Worm (Caenorhabditis elegans) whole organism, L4 larva: ENCODE measurements around the gene lst-6.
"Not testable (repeated sequence)": the region's sequence is repeated elsewhere in the genome, so short reads cannot be mapped to it uniquely, and the experiment has no call there.

Experiments used
- D1046.2 ChIP-seq: fragments of 200-800 bp; sonication (Bioruptor generic); IDR thresholded peaks from 2 replicates; pipeline ENCODE4 v1.3.6; 2022; ENCODE audit warnings: missing genetic modification characterization, missing compliant biosample characterization
- F26F4.8 ChIP-seq: fragments of 200-800 bp; sonication (Bioruptor generic); conservative IDR thresholded peaks from 2 replicates; pipeline ENCODE4 v1.3.6; 2022; ENCODE audit warnings: missing genetic modification characterization, missing compliant biosample characterization
- F44E2.7 ChIP-seq: fragments of 200-800 bp; sonication (Bioruptor generic); IDR thresholded peaks from 2 replicates; pipeline ENCODE4 v2.1.2; 2022; ENCODE audit warnings: missing genetic modification characterization, missing compliant biosample characterization
- F49E8.2 ChIP-seq: sonication (generic microtip); optimal IDR thresholded peaks from 2 replicates; lab custom pipeline; 2016; ENCODE audit warnings: missing compliant biosample characterization, mild to moderate bottlenecking, missing genetic modification characterization, borderline replicate concordance
- T20F7.1 ChIP-seq: fragments of 200-800 bp; sonication (Bioruptor generic); optimal IDR thresholded peaks from 2 replicates; lab custom pipeline; 2018; ENCODE audit warnings: mild to moderate bottlenecking, missing genetic modification characterization, missing compliant biosample characterization
- Y105C5A.15 ChIP-seq: fragments of 200-800 bp; sonication (Bioruptor generic); IDR thresholded peaks from 2 replicates; pipeline ENCODE4 v1.3.6; 2022; ENCODE audit warnings: missing genetic modification characterization, missing compliant biosample characterization
- Y48G9A.11 ChIP-seq: fragments of 200-800 bp; sonication (Bioruptor generic); IDR thresholded peaks from 2 replicates; pipeline ENCODE4 v1.3.6; 2022; ENCODE audit warnings: missing genetic modification reagents, missing genetic modification characterization, missing compliant biosample characterization
- arid-1 ChIP-seq: fragments of 200-800 bp; sonication (Bioruptor generic); conservative IDR thresholded peaks from 2 replicates; pipeline ENCODE4 v1.3.6; 2022; ENCODE audit warnings: missing genetic modification reagents, missing genetic modification characterization, missing compliant biosample characterization
- attf-4 ChIP-seq: sonication (generic microtip); optimal IDR thresholded peaks from 3 replicates; lab custom pipeline; 2017; ENCODE audit warnings: missing biosample characterization, missing genetic modification characterization
- ceh-20 ChIP-seq: fragments of 200-800 bp; sonication (Bioruptor generic); IDR thresholded peaks from 2 replicates; pipeline ENCODE4 v1.3.6; 2022; ENCODE audit warnings: missing genetic modification reagents, missing genetic modification characterization, missing compliant biosample characterization
- ceh-32 ChIP-seq: sonication (generic microtip); optimal IDR thresholded peaks from 2 replicates; lab custom pipeline; 2016; ENCODE audit warnings: mild to moderate bottlenecking, missing genetic modification characterization, missing compliant biosample characterization; ENCODE audit not compliant: poor library complexity
- ceh-44 ChIP-seq: fragments of 200-800 bp; sonication (Bioruptor generic); IDR thresholded peaks from 2 replicates; pipeline ENCODE4 v1.3.6; 2022; ENCODE audit warnings: missing genetic modification reagents, missing genetic modification characterization, missing compliant biosample characterization
- ces-1 ChIP-seq: fragments of 150-350 bp; sonication (generic microtip); optimal IDR thresholded peaks from 4 replicates; lab custom pipeline; 2014; ENCODE audit warnings: missing biosample characterization, missing genetic modification reagents, missing genetic modification characterization
- ctbp-1 ChIP-seq: fragments of 200-800 bp; sonication (Bioruptor generic); IDR thresholded peaks from 2 replicates; pipeline ENCODE4 v1.3.6; 2022; ENCODE audit warnings: missing genetic modification reagents, missing genetic modification characterization, missing compliant biosample characterization
- daf-16 ChIP-seq, 3 experiments: sonication (generic microtip); optimal IDR thresholded peaks; 2 replicates each; lab custom pipeline; 2016 to 2017; ENCODE audit warnings: missing genetic modification characterization in 3 of 3, missing genetic modification reagents in 3 of 3, mild to moderate bottlenecking in 2 of 3, missing compliant biosample characterization in 2 of 3, missing biosample characterization in 1 of 3, moderate library complexity in 1 of 3
- daf-19 ChIP-seq: fragments of 200-800 bp; sonication (Bioruptor generic); conservative IDR thresholded peaks from 2 replicates; pipeline ENCODE4 v1.3.6; 2022; ENCODE audit warnings: missing genetic modification characterization, missing compliant biosample characterization
- dmd-6 ChIP-seq: fragments of 200-800 bp; sonication (Bioruptor generic); IDR thresholded peaks from 2 replicates; pipeline ENCODE4 v1.3.6; 2022; ENCODE audit warnings: missing genetic modification reagents, missing genetic modification characterization, missing compliant biosample characterization
- dmd-8 ChIP-seq: fragments of 200-800 bp; sonication (Bioruptor generic); IDR thresholded peaks from 2 replicates; pipeline ENCODE4 v1.3.6; 2022; ENCODE audit warnings: missing genetic modification characterization, missing compliant biosample characterization
- dmd-9 ChIP-seq: fragments of 200-800 bp; sonication (Bioruptor generic); IDR thresholded peaks from 2 replicates; pipeline ENCODE4 v1.3.6; 2022; ENCODE audit warnings: missing genetic modification reagents, missing genetic modification characterization, missing compliant biosample characterization
- hif-1 ChIP-seq, 2 experiments: sonication (generic microtip); optimal IDR thresholded peaks; 2 replicates each; lab custom pipeline; 2016 to 2017; ENCODE audit warnings: missing compliant biosample characterization in 2 of 2, missing genetic modification characterization in 2 of 2, missing genetic modification reagents in 2 of 2, missing genotype in 2 of 2, mild to moderate bottlenecking in 1 of 2
- hlh-11 ChIP-seq: fragments of 200-800 bp; sonication (Bioruptor generic); optimal IDR thresholded peaks from 2 replicates; lab custom pipeline; 2018; ENCODE audit warnings: mild to moderate bottlenecking, missing genetic modification characterization, missing compliant biosample characterization
- hlh-30 ChIP-seq: sonication (generic microtip); optimal IDR thresholded peaks from 2 replicates; lab custom pipeline; 2017; ENCODE audit warnings: antibody characterized with exemption, mild to moderate bottlenecking, missing genetic modification characterization, missing compliant biosample characterization; ENCODE audit not compliant: insufficient read depth
- lim-7 ChIP-seq: fragments of 200-800 bp; sonication (Bioruptor generic); IDR thresholded peaks from 2 replicates; pipeline ENCODE4 v1.3.6; 2022; ENCODE audit warnings: missing genetic modification characterization, missing compliant biosample characterization
- lin-1 ChIP-seq: fragments of 200-800 bp; sonication (Bioruptor generic); IDR thresholded peaks from 2 replicates; pipeline ENCODE4 v1.3.6; 2022; ENCODE audit warnings: missing genetic modification reagents, missing genetic modification characterization, missing compliant biosample characterization
- lin-13 ChIP-seq: fragments of 150-350 bp; optimal IDR thresholded peaks from 2 replicates; lab custom pipeline; 2014; ENCODE audit warnings: missing biosample characterization, missing genetic modification reagents, missing genetic modification characterization
- lin-38 ChIP-seq: fragments of 200-800 bp; sonication (Bioruptor generic); IDR thresholded peaks from 2 replicates; pipeline ENCODE4 v1.3.6; 2022; ENCODE audit warnings: missing genetic modification reagents, missing genetic modification characterization, missing compliant biosample characterization
- lsy-2 ChIP-seq, 2 experiments: fragments of 150-350 bp in 1 of 2; sonication (generic microtip) in 1 of 2; optimal IDR thresholded peaks; 2 replicates each; lab custom pipeline; 2014 to 2017; ENCODE audit warnings: missing biosample characterization in 2 of 2, missing genetic modification characterization in 2 of 2
- madf-5 ChIP-seq, 2 experiments: fragments of 200-800 bp; sonication (Bioruptor generic); IDR thresholded peaks; 2 replicates each; pipeline ENCODE4 v1.3.6; 2022; ENCODE audit warnings: missing compliant biosample characterization in 2 of 2, missing genetic modification characterization in 2 of 2
- mdt-29 ChIP-seq: fragments of 200-800 bp; sonication (Bioruptor generic); IDR thresholded peaks from 2 replicates; pipeline ENCODE4 v1.3.6; 2022; ENCODE audit warnings: missing genetic modification reagents, missing genetic modification characterization, missing compliant biosample characterization
- mep-1 ChIP-seq: fragments of 150-350 bp; sonication (generic microtip); optimal IDR thresholded peaks from 3 replicates; lab custom pipeline; 2014; ENCODE audit warnings: missing biosample characterization, missing genetic modification characterization
- mes-2 ChIP-seq: sonication (generic microtip); optimal IDR thresholded peaks from 2 replicates; lab custom pipeline; 2016; ENCODE audit warnings: missing genotype, mild to moderate bottlenecking, missing genetic modification characterization, missing compliant biosample characterization; ENCODE audit not compliant: poor library complexity, severe bottlenecking
- nhr-102 ChIP-seq: sonication (generic microtip); optimal IDR thresholded peaks from 2 replicates; lab custom pipeline; 2016; ENCODE audit warnings: mild to moderate bottlenecking, missing genetic modification characterization, moderate library complexity, missing compliant biosample characterization
- nhr-111 ChIP-seq: fragments of 200-800 bp; sonication (Bioruptor generic); optimal IDR thresholded peaks from 2 replicates; lab custom pipeline; 2018; ENCODE audit warnings: mild to moderate bottlenecking, missing genetic modification characterization, missing compliant biosample characterization
- nhr-42 ChIP-seq: fragments of 200-800 bp; sonication (Bioruptor generic); IDR thresholded peaks from 2 replicates; pipeline ENCODE4 v1.3.6; 2022; ENCODE audit warnings: missing genetic modification characterization, missing compliant biosample characterization
- nhr-48 ChIP-seq: sonication (generic microtip); optimal IDR thresholded peaks from 2 replicates; lab custom pipeline; 2016; ENCODE audit warnings: mild to moderate bottlenecking, missing genetic modification characterization, missing compliant biosample characterization
- pha-4 ChIP-seq, 2 experiments: fragments of 150-350 bp in 1 of 2; fragments of 200-800 bp in 1 of 2; sonication (Bioruptor generic) in 1 of 2; IDR thresholded peaks in 1 of 2; optimal IDR thresholded peaks in 1 of 2; 2 replicates each; pipeline versions ENCODE4 v1.3.6 to Lab custom; 2014 to 2022; ENCODE audit warnings: missing genetic modification characterization in 2 of 2, missing genetic modification reagents in 2 of 2, missing biosample characterization in 1 of 2, missing compliant biosample characterization in 1 of 2
- saeg-2 ChIP-seq: fragments of 200-800 bp; sonication (Bioruptor generic); IDR thresholded peaks from 2 replicates; pipeline ENCODE4 v1.3.6; 2022; ENCODE audit warnings: missing genetic modification reagents, missing genetic modification characterization, missing compliant biosample characterization
- snpc-1.2 ChIP-seq: fragments of 200-800 bp; sonication (Bioruptor generic); IDR thresholded peaks from 2 replicates; pipeline ENCODE4 v1.3.6; 2022; ENCODE audit warnings: missing genetic modification reagents, missing genetic modification characterization, missing compliant biosample characterization
- spr-1 ChIP-seq: sonication (generic microtip); optimal IDR thresholded peaks from 2 replicates; lab custom pipeline; 2016; ENCODE audit warnings: mild to moderate bottlenecking, missing genetic modification characterization, missing compliant biosample characterization
- tra-1 ChIP-seq: fragments of 200-800 bp; sonication (Bioruptor generic); IDR thresholded peaks from 2 replicates; pipeline ENCODE4 v1.3.6; 2022; ENCODE audit warnings: missing genetic modification reagents, missing genetic modification characterization, missing compliant biosample characterization
- unc-130 ChIP-seq: sonication (generic microtip); optimal IDR thresholded peaks from 2 replicates; lab custom pipeline; 2016; ENCODE audit warnings: missing genetic modification reagents, missing genetic modification characterization, missing compliant biosample characterization
- unc-62 ChIP-seq, 3 experiments: fragments of 150-350 bp in 1 of 3; sonication (generic microtip); optimal IDR thresholded peaks in 2 of 3; peaks in 1 of 3; 1 replicate in 1 of 3; 2 replicates in 2 of 3; lab custom pipeline; 2014 to 2017; ENCODE audit warnings: missing biosample characterization in 3 of 3, missing genetic modification characterization in 3 of 3, missing genetic modification reagents in 3 of 3, missing genotype in 1 of 3
- vab-7 ChIP-seq: fragments of 200-800 bp; sonication (Bioruptor generic); IDR thresholded peaks from 2 replicates; pipeline ENCODE4 v1.3.6; 2022; ENCODE audit warnings: missing genetic modification reagents, missing genetic modification characterization, missing compliant biosample characterization
- zip-2 ChIP-seq: fragments of 150-350 bp; optimal IDR thresholded peaks from 2 replicates; lab custom pipeline; 2014; ENCODE audit warnings: missing biosample characterization, missing genetic modification characterization
- ztf-7 ChIP-seq: fragments of 150-350 bp; optimal IDR thresholded peaks from 2 replicates; lab custom pipeline; 2014; ENCODE audit warnings: missing biosample characterization, missing genetic modification characterization

Gene lst-6

DNA sequence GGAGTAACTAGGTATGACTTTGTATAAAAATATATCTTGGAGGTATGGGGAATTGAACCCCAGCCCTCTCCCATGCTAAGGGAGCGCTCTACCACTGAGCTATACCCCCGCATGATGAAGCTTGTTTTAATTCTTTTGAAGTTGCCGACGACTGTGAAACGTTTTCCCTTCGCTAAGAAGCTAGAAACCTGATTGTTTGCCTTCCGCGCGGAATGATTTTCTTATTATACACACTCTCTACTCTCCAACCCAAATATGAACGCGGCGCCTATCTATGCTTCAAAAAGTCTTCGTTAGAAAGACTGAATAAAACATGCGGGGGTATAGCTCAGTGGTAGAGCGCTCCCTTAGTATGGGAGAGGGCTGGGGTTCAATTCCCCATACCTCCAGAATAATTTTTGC lies 19.4 kb downstream of the lst-6 start (continued):
- TF ChIP-seq D1046.2 (0 out of 2 replicates have a peak, but pooled peaks have one; percentile 7), nhr-102 (tag; lab: Kevin White, UChicago) (peak; percentile 47), ceh-32 (peak; percentile 24), dmd-9 (0 out of 2 replicates have a peak, but pooled peaks have one; percentile 60), dmd-8 (no peak; the same call in 1 of the 2 replicates), zip-2 (tag; lab: Kevin White, UChicago) (no peak), ctbp-1 (GFP tag; lab: Robert Waterston, UW) (peak; percentile 49; the same call in 1 of the 2 replicates), F49E8.2 (peak; percentile 20), nhr-42 (GFP tag; lab: Robert Waterston, UW) (peak; percentile 54; the same call in 1 of the 2 replicates), ztf-7 (tag; lab: Kevin White, UChicago) (no peak), Y48G9A.11 (GFP tag; lab: Robert Waterston, UW) (0 out of 2 replicates have a peak, but pooled peaks have one; percentile 24), ces-1 (no peak), madf-5 (GFP tag; IDR thresholded peaks at IDR 0.05; lab: Robert Waterston, UW) (0 out of 4 replicates have a peak, but pooled peaks of 1 of the 2 experiments have one; percentile 82), F44E2.7 (GFP tag; lab: Robert Waterston, UW) (0 out of 2 replicates have a peak, but pooled peaks have one; percentile 49), lsy-2 (tag; optimal IDR thresholded peaks at IDR 0.05; lab: Kevin White, UChicago) (peak in 1 of 2 experiments; percentile 25), daf-19 (peak; percentile 64; the same call in 1 of the 2 replicates), arid-1 (GFP tag; lab: Robert Waterston, UW) (peak; percentile 41; the same call in 1 of the 2 replicates), T20F7.1 (GFP tag; lab: Kevin White, UChicago) (peak; percentile 43), ceh-20 (GFP tag; lab: Robert Waterston, UW) (0 out of 2 replicates have a peak, but pooled peaks have one; percentile 24), attf-4 (tag; lab: Kevin White, UChicago) (no peak), hlh-30 (tag; lab: Kevin White, UChicago) (peak; percentile 30), lin-1 (0 out of 2 replicates have a peak, but pooled peaks have one; percentile 31), mep-1 (tag; lab: Kevin White, UChicago) (peak; percentile 50), unc-62 (GFP tag; optimal IDR thresholded peaks at IDR 0.05 in 1 of 2; lab: Kevin White, UChicago) (peak in 1 of 2 experiments; percentile 21), unc-62 (tag; optimal IDR thresholded peaks at IDR 0.05; lab: Kevin White, UChicago) (no peak), daf-16 (GFP tag; optimal IDR thresholded peaks at IDR 0.05; lab: Kevin White, UChicago) (peak; percentile 26 to 64), daf-16 (tag; optimal IDR thresholded peaks at IDR 0.05; lab: Kevin White, UChicago) (no peak), nhr-48 (tag; lab: Kevin White, UChicago) (peak; percentile 58), mes-2 (peak; percentile 25), lin-13 (peak; percentile 51)

DNA sequence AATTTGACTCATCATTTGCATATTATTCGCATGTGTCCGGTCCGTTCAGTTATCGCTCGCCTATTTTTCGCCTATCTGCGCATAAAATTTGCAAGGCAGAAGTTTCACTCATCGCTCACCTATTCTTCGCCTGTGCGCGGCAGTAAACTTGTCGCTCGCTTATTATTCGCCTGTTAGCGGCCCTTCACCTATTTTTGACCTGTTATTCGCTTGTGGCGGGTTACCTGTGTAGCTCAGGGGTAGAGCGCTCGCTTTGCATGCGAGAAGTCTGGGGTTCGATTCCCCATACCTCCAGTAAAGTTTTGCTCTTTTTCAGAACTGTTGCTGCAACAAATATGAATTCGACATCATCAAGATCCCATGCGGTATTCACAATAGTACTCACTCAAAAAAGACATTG lies 20.9 kb downstream of the lst-6 start:
- TF ChIP-seq tra-1 (GFP tag; lab: Robert Waterston, UW): peak; percentile 89
- peak; percentile 98 for TF ChIP-seq lim-7 (GFP tag; lab: Robert Waterston, UW)
- TF ChIP-seq madf-5 (GFP tag; IDR thresholded peaks at IDR 0.05; lab: Robert Waterston, UW): peak; percentile 92 to 96; a peak in 3 of 4 replicates
- TF ChIP-seq lin-38: peak; percentile 81
- peak; percentile 91 for TF ChIP-seq Y105C5A.15 (GFP tag; lab: Robert Waterston, UW)
- TF ChIP-seq ctbp-1 (GFP tag; lab: Robert Waterston, UW): peak; percentile 88
- TF ChIP-seq snpc-1.2 (GFP tag; lab: Robert Waterston, UW): peak; percentile 72; the same call in 1 of the 2 replicates
- peak; percentile 89 for TF ChIP-seq Y48G9A.11 (GFP tag; lab: Robert Waterston, UW)
- peak; percentile 89 for TF ChIP-seq lin-1
- peak in 1 of 2 experiments; percentile 14 for TF ChIP-seq hif-1 (tag; optimal IDR thresholded peaks at IDR 0.05; lab: Kevin White, UChicago)
- TF ChIP-seq nhr-111: peak; percentile 83
- peak; percentile 40; the same call in 1 of the 2 replicates for TF ChIP-seq ceh-20 (GFP tag; lab: Robert Waterston, UW)
- peak; percentile 91 for TF ChIP-seq pha-4 (GFP tag; IDR thresholded peaks at IDR 0.05; lab: Robert Waterston, UW)
- not testable (repeated sequence) for TF ChIP-seq pha-4 (tag; optimal IDR thresholded peaks at IDR 0.05; lab: Kevin White, UChicago)
- TF ChIP-seq unc-130 (GFP tag; lab: Kevin White, UChicago): peak; percentile 38
- peak in 1 of 2 experiments; percentile 61 for TF ChIP-seq daf-16 (GFP tag; optimal IDR thresholded peaks at IDR 0.05; lab: Kevin White, UChicago)
- TF ChIP-seq daf-16 (tag; optimal IDR thresholded peaks at IDR 0.05; lab: Kevin White, UChicago): peak; percentile 24
- peak; percentile 30 for TF ChIP-seq hlh-11 (tag; lab: Kevin White, UChicago)
- peak; percentile 94 for TF ChIP-seq vab-7
- TF ChIP-seq D1046.2: peak; percentile 85; the same call in 1 of the 2 replicates
- peak; percentile 97 for TF ChIP-seq F26F4.8 (GFP tag; lab: Robert Waterston, UW)
- peak; percentile 25 for TF ChIP-seq spr-1 (tag; lab: Kevin White, UChicago)
- peak; percentile 62 for TF ChIP-seq dmd-6
- TF ChIP-seq mdt-29 (GFP tag; lab: Robert Waterston, UW): peak; percentile 61
- TF ChIP-seq ceh-44 (GFP tag; lab: Robert Waterston, UW): peak; percentile 95
- TF ChIP-seq saeg-2 (GFP tag; lab: Robert Waterston, UW): peak; percentile 78; the same call in 1 of the 2 replicates
